Worm (Caenorhabditis elegans): Measurements from ENCODE around the gene galt-1.

The galt-1 gene

DNA sequence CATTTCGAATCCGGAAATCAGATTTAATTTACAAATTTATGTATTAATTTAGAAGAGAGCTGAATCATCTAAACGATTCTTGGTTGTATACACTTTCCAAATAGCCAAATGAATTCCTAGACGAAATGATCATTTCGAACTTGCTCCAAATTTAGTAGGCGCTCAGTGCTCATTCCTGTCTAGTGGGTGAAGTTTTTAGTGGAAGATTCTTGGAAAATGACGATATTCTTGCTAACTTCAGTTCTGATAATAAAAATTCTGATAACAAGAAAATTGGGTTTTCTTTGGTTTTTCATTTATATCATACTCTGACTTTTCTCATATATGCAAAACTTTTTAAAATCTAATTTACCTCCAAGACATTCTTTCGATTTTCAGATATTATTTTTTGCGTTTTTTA lies 8.9 kb upstream of the galt-1 start:
- TF ChIP-seq W03F9.2 (tag; optimal IDR thresholded peaks at IDR 0.05) (no peak), dao-5 (tag; optimal IDR thresholded peaks at IDR 0.05) (no peak), him-1 (tag; optimal IDR thresholded peaks at IDR 0.05) (no peak)

DNA sequence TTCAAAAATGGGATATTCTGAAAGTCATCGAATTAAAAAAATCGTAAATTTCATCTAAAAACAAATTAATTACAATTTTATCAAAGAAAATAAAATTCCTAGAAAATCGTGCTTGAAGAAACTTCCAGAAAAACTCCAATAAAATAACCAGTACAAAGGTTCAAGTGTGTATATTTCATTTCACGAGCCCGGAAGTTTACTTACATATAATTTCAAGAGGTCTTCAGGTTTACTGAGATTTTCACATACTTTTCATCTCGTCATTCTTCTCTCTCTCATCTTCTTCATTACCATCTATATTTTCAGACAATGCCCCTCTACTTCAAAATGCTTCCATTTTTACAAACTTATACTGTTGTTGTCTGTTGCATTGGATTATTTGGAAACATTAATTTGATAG lies 8.5 kb upstream of the galt-1 start, which contains the start of gene srsx-18:
Gene srsx-18 (plus strand): TSS at position 301 of the 400 bp plus-strand sequence.
- TF ChIP-seq dao-5 (tag; optimal IDR thresholded peaks at IDR 0.05) (no peak), W03F9.2 (tag; optimal IDR thresholded peaks at IDR 0.05) (no peak), him-1 (tag; optimal IDR thresholded peaks at IDR 0.05) (no peak)

DNA sequence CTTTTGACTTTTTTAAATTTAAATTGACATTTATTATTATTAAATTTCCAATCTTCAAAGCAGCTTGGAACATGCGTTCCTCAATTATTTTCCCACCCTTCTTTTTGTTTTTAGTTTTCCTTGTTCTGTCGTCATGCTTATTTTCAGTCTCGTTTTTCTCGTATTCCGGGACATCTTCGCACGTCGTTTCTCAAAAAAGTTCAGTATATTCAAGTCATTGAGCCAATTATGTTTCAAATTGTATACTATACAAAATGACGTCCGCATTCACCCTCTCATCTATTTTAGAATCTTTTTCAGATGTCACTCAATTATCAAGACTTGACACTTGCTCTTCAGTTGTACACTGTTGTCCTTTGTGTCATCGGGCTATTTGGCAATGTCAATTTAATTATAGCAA lies 3.4 kb upstream of the galt-1 start, which contains the start of gene srsx-17:
Gene srsx-17 (plus strand): TSS at position 301 of the 400 bp plus-strand sequence.
- TF ChIP-seq dao-5 (tag; optimal IDR thresholded peaks at IDR 0.05) (no peak), W03F9.2 (tag; optimal IDR thresholded peaks at IDR 0.05) (no peak), him-1 (tag; optimal IDR thresholded peaks at IDR 0.05) (no peak)

DNA sequence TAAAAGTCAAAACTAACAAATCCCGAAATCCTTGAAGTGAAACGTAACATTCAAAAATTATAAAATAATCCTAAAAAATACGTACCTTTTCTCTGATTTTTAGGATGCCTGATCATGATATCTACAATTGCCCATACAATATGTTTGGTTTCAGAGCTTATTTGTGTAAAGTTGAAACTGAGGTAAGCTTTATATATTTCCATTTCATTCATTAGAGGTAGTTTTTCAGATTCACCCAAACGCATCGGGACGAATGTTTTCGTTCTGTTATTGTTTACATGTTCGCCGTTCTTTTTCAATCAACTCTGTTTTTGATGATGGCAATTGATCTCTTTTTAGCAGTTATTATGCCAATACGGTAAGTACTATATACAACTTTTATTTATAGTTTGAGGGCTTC lies 2.7 kb upstream of the galt-1 start:
- TF ChIP-seq dao-5 (tag; optimal IDR thresholded peaks at IDR 0.05) = no peak
- TF ChIP-seq W03F9.2 (tag; optimal IDR thresholded peaks at IDR 0.05) = no peak
- TF ChIP-seq him-1 (tag; optimal IDR thresholded peaks at IDR 0.05) = no peak

DNA sequence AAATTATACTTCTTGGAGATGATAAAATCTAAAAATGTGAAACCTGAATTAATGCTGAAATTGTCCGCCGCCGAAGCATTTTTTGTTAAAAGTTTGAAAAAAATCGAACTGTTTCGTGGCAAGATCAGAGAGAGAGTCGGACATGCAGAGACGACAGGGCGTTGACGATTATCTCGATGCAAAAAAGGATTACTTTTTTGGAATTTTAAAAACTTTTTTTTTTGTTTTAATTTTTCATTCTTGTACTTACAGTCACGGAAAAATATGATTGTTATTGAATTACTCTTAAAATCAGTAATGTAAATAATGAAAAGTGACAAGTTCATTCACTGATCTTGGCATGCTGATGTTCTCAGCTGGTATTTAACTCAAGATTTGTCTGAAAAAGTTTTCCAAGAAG lies 6.0 kb downstream of the galt-1 start, which contains the start of the genes M03F8.5 and M03F8.7:
Gene M03F8.5 (minus strand): TSS at position 101 of the 400 bp plus-strand sequence.
Gene M03F8.7 (plus strand): TSS at position 249 of the 400 bp plus-strand sequence.
- TF ChIP-seq dao-5 (tag; optimal IDR thresholded peaks at IDR 0.05) (no peak), W03F9.2 (tag; optimal IDR thresholded peaks at IDR 0.05) (no peak), him-1 (tag; optimal IDR thresholded peaks at IDR 0.05) (no peak)

DNA sequence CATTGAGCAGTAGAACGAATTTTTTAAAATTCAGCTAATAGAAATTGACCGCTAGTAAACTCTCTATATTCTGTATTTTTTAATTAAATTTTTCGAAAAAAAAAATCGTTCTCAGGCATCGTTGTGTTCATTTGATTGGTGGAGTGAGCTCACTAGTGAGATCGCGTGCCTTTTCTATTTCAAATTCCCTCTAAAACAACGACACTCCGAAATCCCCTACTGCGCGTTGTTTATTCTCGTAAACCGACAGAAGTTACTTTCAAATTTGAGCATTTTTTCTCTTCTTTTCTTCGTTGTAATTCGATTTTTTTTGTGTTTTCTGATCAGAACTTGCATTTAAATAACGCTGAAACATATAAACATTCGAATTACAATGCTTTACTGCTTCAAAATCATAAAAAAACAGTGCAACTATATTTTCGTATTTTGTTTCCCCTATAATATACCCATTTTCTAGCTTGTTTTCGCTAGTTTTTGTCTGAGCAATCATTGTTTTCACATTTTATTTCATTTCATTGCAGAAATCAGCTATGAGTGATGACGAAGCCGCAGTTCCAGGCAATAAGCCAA lies 8.9 kb downstream of the galt-1 start, which contains the start of gene syf-3:
Gene syf-3 (plus strand): TSS at position 520 of the 570 bp plus-strand sequence.
- TF ChIP-seq dao-5 (tag; optimal IDR thresholded peaks at IDR 0.05) (no peak), W03F9.2 (tag; optimal IDR thresholded peaks at IDR 0.05) (no peak), him-1 (tag; optimal IDR thresholded peaks at IDR 0.05) (no peak)

DNA sequence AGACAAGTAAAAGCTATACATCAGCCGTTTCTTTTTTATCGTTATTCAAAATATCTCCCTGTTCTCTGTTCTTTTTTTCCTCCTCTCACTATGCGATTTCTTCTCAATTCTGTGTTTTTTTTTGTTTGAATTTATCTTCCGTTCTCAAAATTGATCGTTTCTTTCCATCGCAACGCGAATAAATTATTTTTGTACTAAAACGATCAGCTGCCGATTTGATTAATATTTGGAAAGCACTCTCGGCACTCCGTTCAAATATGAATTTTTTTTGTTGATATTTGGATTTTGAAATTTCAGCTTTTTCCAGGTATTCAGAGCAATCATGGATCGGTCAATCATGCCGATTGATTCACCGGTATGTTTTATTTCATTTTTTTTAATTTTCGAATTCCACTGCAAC lies 12.5 kb downstream of the galt-1 start, which contains the start of gene pst-1:
Gene pst-1 (plus strand): TSS at position 301 of the 400 bp plus-strand sequence.
- no peak for TF ChIP-seq dao-5 (tag; optimal IDR thresholded peaks at IDR 0.05)
- no peak for TF ChIP-seq him-1 (tag; optimal IDR thresholded peaks at IDR 0.05)
- TF ChIP-seq W03F9.2 (tag; optimal IDR thresholded peaks at IDR 0.05) = no peak

DNA sequence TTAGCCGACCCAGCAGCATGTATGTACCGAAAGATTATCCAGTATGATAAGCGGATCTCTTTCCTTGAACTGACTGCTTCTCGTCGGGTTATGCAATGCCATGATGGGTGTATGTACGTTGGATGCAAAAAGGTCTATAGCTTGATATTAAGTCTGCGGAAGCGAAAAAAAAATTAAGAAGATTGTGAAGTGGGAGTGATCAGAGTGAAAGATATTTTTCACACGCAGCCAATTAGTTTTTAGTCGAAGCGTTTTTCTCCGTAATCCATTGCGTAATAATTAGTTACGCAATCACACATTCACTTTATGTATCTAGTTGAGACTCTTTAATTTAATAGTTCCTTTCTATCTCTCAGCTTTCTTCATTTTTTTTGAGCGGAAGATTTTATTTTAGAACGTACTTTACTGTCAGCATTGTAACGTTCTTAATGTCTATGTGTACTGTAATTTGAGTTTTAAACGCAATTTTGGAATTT lies 19.0 kb downstream of the galt-1 start:
- TF ChIP-seq W03F9.2 (tag; optimal IDR thresholded peaks at IDR 0.05) = no peak
- TF ChIP-seq him-1 (tag; optimal IDR thresholded peaks at IDR 0.05) = no peak

DNA sequence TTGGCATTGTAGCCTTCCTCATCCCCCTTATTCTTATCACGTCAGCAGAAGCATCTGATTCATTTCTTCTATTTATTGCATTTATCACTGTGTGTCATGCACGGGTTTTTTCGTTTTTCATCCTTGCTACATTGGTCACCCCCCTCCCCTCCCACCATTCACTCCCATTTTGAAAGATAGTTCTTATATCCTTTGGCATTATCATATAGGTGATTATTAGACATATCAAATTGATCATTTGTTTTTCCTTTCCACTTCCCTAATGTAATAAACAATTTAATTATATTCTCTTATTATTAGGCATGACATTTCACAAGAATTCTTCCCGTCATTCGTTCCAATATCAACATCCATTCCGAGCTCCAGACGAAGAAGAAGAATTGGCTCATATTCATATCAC lies 20.4 kb downstream of the galt-1 start, which contains the start of gene M03F8.1:
Gene M03F8.1 (plus strand): TSS at position 301 of the 400 bp plus-strand sequence.
- TF ChIP-seq him-1 (tag; optimal IDR thresholded peaks at IDR 0.05) = no peak
- TF ChIP-seq W03F9.2 (tag; optimal IDR thresholded peaks at IDR 0.05) = no peak
- no peak for TF ChIP-seq dao-5 (tag; optimal IDR thresholded peaks at IDR 0.05)

DNA sequence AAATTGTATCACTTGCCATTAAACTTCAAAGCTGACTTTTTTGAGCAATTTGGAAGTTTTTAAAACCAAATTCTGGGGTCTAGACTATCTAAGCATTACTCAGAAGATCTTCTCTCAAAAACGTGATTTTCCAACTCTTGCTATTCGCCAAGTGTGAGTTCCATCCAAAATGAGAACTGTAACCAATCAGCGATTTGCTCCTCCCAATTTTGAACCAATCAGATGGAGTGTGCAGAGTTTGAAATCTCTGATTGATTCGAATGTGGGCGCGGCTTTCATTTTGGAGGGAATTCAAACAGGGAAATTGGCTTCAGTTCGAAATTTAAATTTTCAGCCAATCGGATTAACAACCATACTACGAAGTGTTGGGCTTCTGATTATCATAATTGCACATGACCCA lies 22.4 kb downstream of the galt-1 start:
- no peak for TF ChIP-seq dao-5 (tag; optimal IDR thresholded peaks at IDR 0.05)
- no peak for TF ChIP-seq W03F9.2 (tag; optimal IDR thresholded peaks at IDR 0.05)
- no peak for TF ChIP-seq him-1 (tag; optimal IDR thresholded peaks at IDR 0.05)

DNA sequence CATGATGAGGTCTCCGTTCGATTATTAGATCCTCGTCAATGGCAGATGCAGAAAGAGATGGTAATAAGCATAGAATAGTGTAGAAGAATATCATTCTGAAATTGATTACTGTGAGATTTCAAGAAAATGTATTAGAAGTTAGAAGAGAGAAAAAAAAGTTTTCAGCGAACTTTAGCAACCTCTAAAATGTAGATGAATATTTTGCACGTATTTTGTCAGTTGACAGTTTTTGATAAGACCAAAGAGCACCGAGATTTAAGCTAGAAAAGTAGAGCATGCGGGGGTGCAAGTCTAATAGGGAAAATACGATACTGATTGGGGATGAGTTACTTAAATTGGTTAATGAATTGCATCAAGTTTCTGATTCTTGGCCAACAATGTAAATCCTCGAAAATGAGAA lies 24.0 kb downstream of the galt-1 start, which contains the start of gene M03F8.6:
Gene M03F8.6 (minus strand): TSS at position 101 of the 400 bp plus-strand sequence.
- TF ChIP-seq him-1 (tag; optimal IDR thresholded peaks at IDR 0.05) (no peak), W03F9.2 (tag; optimal IDR thresholded peaks at IDR 0.05) (no peak), dao-5 (tag; optimal IDR thresholded peaks at IDR 0.05) (no peak)

DNA sequence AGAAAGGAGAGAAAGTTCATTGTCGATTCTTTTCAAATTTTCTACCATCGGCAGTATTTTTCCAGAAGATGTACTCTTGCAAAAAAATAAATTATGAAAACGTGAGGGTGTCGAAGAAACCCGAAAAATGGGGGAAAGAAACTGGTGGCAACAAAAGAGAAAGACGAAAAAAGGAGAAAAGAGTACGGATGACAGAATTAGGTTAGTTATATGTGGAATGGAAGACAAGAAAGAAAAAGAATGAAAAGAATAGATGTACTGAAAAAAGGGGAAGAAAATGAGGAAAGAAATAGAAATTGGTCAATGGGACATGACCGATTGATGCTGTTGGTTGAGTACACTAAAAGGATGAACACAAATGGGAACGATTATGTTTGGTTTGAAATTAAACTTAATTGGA lies 24.9 kb downstream of the galt-1 start:
- no peak for TF ChIP-seq W03F9.2 (tag; optimal IDR thresholded peaks at IDR 0.05)
- TF ChIP-seq him-1 (tag; optimal IDR thresholded peaks at IDR 0.05) = no peak
- no peak for TF ChIP-seq dao-5 (tag; optimal IDR thresholded peaks at IDR 0.05)

DNA sequence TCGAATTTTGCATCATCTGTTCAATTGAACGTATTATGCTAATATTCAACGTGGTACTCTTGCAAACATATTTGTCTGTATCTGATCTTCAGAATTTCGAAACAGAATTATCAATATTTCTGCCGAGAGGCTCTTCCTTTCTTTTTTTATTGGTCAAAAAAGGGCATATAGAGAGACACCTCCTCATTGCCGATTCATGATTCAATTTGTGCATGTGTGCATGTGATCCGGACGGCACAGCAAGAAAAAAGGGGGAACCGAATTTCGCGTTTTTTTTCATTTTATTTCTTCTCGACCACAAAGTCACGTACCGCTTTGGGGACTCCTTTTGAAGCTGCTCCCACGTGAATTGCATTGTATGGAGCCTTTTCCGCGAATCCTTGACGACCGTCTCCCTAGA lies 30.8 kb downstream of the galt-1 start, which contains the start of gene mcp-1:
Gene mcp-1 (plus strand): TSS at position 292 of the 400 bp plus-strand sequence.
- TF ChIP-seq W03F9.2 (tag; optimal IDR thresholded peaks at IDR 0.05) (no peak), dao-5 (tag; optimal IDR thresholded peaks at IDR 0.05) (no peak)

DNA sequence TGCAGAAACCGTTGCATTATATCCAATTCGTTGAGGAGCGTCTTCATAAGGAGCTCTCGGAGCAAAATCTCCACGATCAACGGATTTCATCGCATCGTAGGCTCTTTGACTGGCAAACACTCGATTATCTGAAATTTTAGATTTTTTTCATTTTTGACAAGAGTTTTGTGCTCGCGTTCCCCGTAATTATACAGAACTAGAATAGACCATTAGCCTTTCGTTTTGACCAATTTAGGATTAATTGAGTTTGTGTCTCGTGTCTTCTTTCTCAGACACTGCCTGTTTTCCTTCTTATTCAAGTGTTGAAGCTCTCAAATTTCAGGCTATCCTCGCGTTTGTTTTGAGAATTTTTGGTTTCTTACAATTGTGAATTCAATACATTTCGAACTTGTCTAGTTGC lies 32.4 kb downstream of the galt-1 start:
- no peak for TF ChIP-seq dao-5 (tag; optimal IDR thresholded peaks at IDR 0.05)
- no peak for TF ChIP-seq W03F9.2 (tag; optimal IDR thresholded peaks at IDR 0.05)
- TF ChIP-seq him-1 (tag; optimal IDR thresholded peaks at IDR 0.05) = no peak
